Worm (Caenorhabditis elegans) whole organism, early embryonic: ENCODE data around the gene odr-1.

Experiments
- B0310.2 ChIP-seq: sonication (generic microtip); optimal IDR thresholded peaks from 2 replicates; lab custom pipeline; 2016; ENCODE audit warnings: mild to moderate bottlenecking, missing genetic modification characterization, missing compliant biosample characterization
- F13C5.2 ChIP-seq: sonication (generic microtip); optimal IDR thresholded peaks from 2 replicates; lab custom pipeline; 2017; ENCODE audit warnings: mild to moderate bottlenecking, missing genetic modification characterization, inconsistent platforms, missing compliant biosample characterization
- aly-1 ChIP-seq: sonication (generic microtip); optimal IDR thresholded peaks from 2 replicates; lab custom pipeline; 2016; ENCODE audit warnings: missing genetic modification characterization, missing compliant biosample characterization
- ama-1 ChIP-seq: fragments of 150-350 bp; optimal IDR thresholded peaks from 2 replicates; lab custom pipeline; 2014
- ceh-13 ChIP-seq: fragments of 200-800 bp; sonication (Bioruptor generic); optimal IDR thresholded peaks from 2 replicates; lab custom pipeline; 2018; ENCODE audit warnings: mild to moderate bottlenecking, missing genetic modification characterization, missing compliant biosample characterization
- ceh-36 ChIP-seq: sonication (generic microtip); optimal IDR thresholded peaks from 2 replicates; lab custom pipeline; 2016; ENCODE audit warnings: missing genetic modification characterization, inconsistent platforms, missing compliant biosample characterization
- ets-7 ChIP-seq: sonication (generic microtip); optimal IDR thresholded peaks from 2 replicates; lab custom pipeline; 2016; ENCODE audit warnings: missing genotype, missing genetic modification characterization, missing compliant biosample characterization
- flt-1 ChIP-seq: fragments of 200-800 bp; sonication (Bioruptor generic); IDR thresholded peaks from 2 replicates; pipeline ENCODE4 v1.3.6; 2022; ENCODE audit warnings: missing genetic modification characterization, missing compliant biosample characterization
- hmbx-1 ChIP-seq: sonication (generic microtip); optimal IDR thresholded peaks from 2 replicates; lab custom pipeline; 2016; ENCODE audit warnings: mild to moderate bottlenecking, missing genetic modification characterization, missing compliant biosample characterization
- hmg-4 ChIP-seq: fragments of 200-800 bp; sonication (Bioruptor generic); optimal IDR thresholded peaks from 2 replicates; lab custom pipeline; 2018; ENCODE audit warnings: mild to moderate bottlenecking, missing genetic modification characterization, missing compliant biosample characterization
- hnd-1 ChIP-seq: sonication (generic microtip); optimal IDR thresholded peaks from 2 replicates; lab custom pipeline; 2016; ENCODE audit warnings: missing genetic modification characterization, missing compliant biosample characterization
- pes-1 ChIP-seq: fragments of 200-800 bp; sonication (Bioruptor generic); IDR thresholded peaks from 2 replicates; pipeline ENCODE4 v1.3.6; 2022; ENCODE audit warnings: missing genetic modification reagents, missing genetic modification characterization, missing compliant biosample characterization
- scrt-1 ChIP-seq: fragments of 200-800 bp; sonication (Bioruptor generic); IDR thresholded peaks from 2 replicates; pipeline ENCODE4 v1.3.6; 2022; ENCODE audit warnings: missing genetic modification characterization, missing compliant biosample characterization
- sea-1 ChIP-seq: fragments of 200-800 bp; sonication (Bioruptor generic); conservative IDR thresholded peaks from 2 replicates; pipeline ENCODE4 v1.3.6; 2022; ENCODE audit warnings: missing genetic modification characterization, missing compliant biosample characterization
- tbx-11 ChIP-seq: fragments of 200-800 bp; sonication (Bioruptor generic); IDR thresholded peaks from 2 replicates; pipeline ENCODE4 v1.3.6; 2022; ENCODE audit warnings: missing genetic modification characterization, missing compliant biosample characterization
- tbx-37 ChIP-seq: fragments of 200-800 bp; sonication (Bioruptor generic); conservative IDR thresholded peaks from 2 replicates; pipeline ENCODE4 v1.3.6; 2022; ENCODE audit warnings: missing genetic modification reagents, missing genetic modification characterization, missing compliant biosample characterization
- tra-4 ChIP-seq: sonication (generic microtip); optimal IDR thresholded peaks from 2 replicates; lab custom pipeline; 2017; ENCODE audit warnings: missing genetic modification characterization, missing compliant biosample characterization

odr-1 gene

ce11 chrX:13550890-13551289 lies at the start of gene odr-1:
odr-1 (minus strand) TSS chrX:13550990.
- no peak for TF ChIP-seq pes-1 (GFP tag; lab: Robert Waterston, UW)
- TF ChIP-seq tbx-37 (GFP tag; lab: Robert Waterston, UW) = no peak
- TF ChIP-seq hmbx-1 (tag; lab: Kevin White, UChicago) = no peak
- TF ChIP-seq ceh-36 (tag; lab: Kevin White, UChicago) = no peak
- TF ChIP-seq hmg-4 (GFP tag; lab: Kevin White, UChicago) = no peak
- no peak for TF ChIP-seq ets-7 (tag; lab: Kevin White, UChicago)
- TF ChIP-seq sea-1 = no peak
- no peak for TF ChIP-seq ceh-13 (GFP tag; lab: Kevin White, UChicago)
- no peak for TF ChIP-seq scrt-1
- no peak for TF ChIP-seq tra-4 (tag; lab: Kevin White, UChicago)
- no peak for TF ChIP-seq ama-1 (lab: Kevin White, UChicago)
- no peak for TF ChIP-seq aly-1
- no peak for TF ChIP-seq B0310.2 (tag; lab: Kevin White, UChicago)
- no peak for TF ChIP-seq hnd-1
- TF ChIP-seq tbx-11 (GFP tag; lab: Robert Waterston, UW) = no peak
- no peak for TF ChIP-seq flt-1 (GFP tag; lab: Robert Waterston, UW)

ce11 chrX:13600136-13600535 lies 49.3 kb upstream of the odr-1 start, which contains the start of gene F54B11.7:
F54B11.7 (plus strand) TSS chrX:13600436.
- no peak for TF ChIP-seq tbx-11 (GFP tag; lab: Robert Waterston, UW)
- TF ChIP-seq ceh-13 (GFP tag; lab: Kevin White, UChicago) = no peak
- no peak for TF ChIP-seq tbx-37 (GFP tag; lab: Robert Waterston, UW)
- TF ChIP-seq ets-7 (tag; lab: Kevin White, UChicago) = no peak
- TF ChIP-seq flt-1 (GFP tag; lab: Robert Waterston, UW) = no peak
- no peak for TF ChIP-seq hmg-4 (GFP tag; lab: Kevin White, UChicago)
- TF ChIP-seq ceh-36 (tag; lab: Kevin White, UChicago) = no peak

ce11 chrX:13598021-13598499 lies 47.3 kb upstream of the odr-1 start, which contains the start of gene bra-1:
bra-1 (plus strand) TSS chrX:13598449.
- no peak for TF ChIP-seq B0310.2 (tag; lab: Kevin White, UChicago)
- 0 out of 2 replicates have a peak, but pooled peaks have one; percentile 28 for TF ChIP-seq tbx-37 (GFP tag; lab: Robert Waterston, UW)
- peak; percentile 43 for TF ChIP-seq ceh-36 (tag; lab: Kevin White, UChicago)
- TF ChIP-seq ets-7 (tag; lab: Kevin White, UChicago) = no peak
- peak; percentile 77 for TF ChIP-seq F13C5.2 (tag; lab: Kevin White, UChicago)
- TF ChIP-seq hnd-1 = no peak
- no peak for TF ChIP-seq ama-1 (lab: Kevin White, UChicago)
- TF ChIP-seq hmg-4 (GFP tag; lab: Kevin White, UChicago) = peak; percentile 36
- TF ChIP-seq scrt-1 = no peak

ce11 chrX:13596003-13596767 lies 45.4 kb upstream of the odr-1 start, which contains the start of gene F54B11.5:
F54B11.5 (minus strand) TSS chrX:13596068.
- no peak for TF ChIP-seq hmbx-1 (tag; lab: Kevin White, UChicago)
- no peak for TF ChIP-seq tbx-37 (GFP tag; lab: Robert Waterston, UW)
- peak; percentile 36 for TF ChIP-seq F13C5.2 (tag; lab: Kevin White, UChicago)
- no peak for TF ChIP-seq ets-7 (tag; lab: Kevin White, UChicago)

- TF ChIP-seq sea-1 = no peak
- TF ChIP-seq ama-1 (lab: Kevin White, UChicago) = no peak
- TF ChIP-seq ceh-36 (tag; lab: Kevin White, UChicago) = no peak
- no peak for TF ChIP-seq scrt-1
- TF ChIP-seq hmg-4 (GFP tag; lab: Kevin White, UChicago) = no peak
- no peak for TF ChIP-seq hmbx-1 (tag; lab: Kevin White, UChicago)
- TF ChIP-seq tbx-11 (GFP tag; lab: Robert Waterston, UW) = no peak
- no peak for TF ChIP-seq ets-7 (tag; lab: Kevin White, UChicago)
- TF ChIP-seq F13C5.2 (tag; lab: Kevin White, UChicago) = no peak
- no peak for TF ChIP-seq B0310.2 (tag; lab: Kevin White, UChicago)
- TF ChIP-seq tra-4 (tag; lab: Kevin White, UChicago) = no peak
- no peak for TF ChIP-seq aly-1
- no peak for TF ChIP-seq pes-1 (GFP tag; lab: Robert Waterston, UW)
- no peak for TF ChIP-seq flt-1 (GFP tag; lab: Robert Waterston, UW)
- no peak for TF ChIP-seq tbx-37 (GFP tag; lab: Robert Waterston, UW)
- no peak for TF ChIP-seq ceh-13 (GFP tag; lab: Kevin White, UChicago)
- no peak for TF ChIP-seq hnd-1
Observed at ce11 chrX:13592367-13592766, 41.6 kb upstream of the odr-1 start, which contains the start of gene F54B11.4. F54B11.4 (plus strand) TSS chrX:13592667.

- no peak for TF ChIP-seq ama-1 (lab: Kevin White, UChicago)
- TF ChIP-seq scrt-1 = 0 out of 2 replicates have a peak, but pooled peaks have one; percentile 7
- TF ChIP-seq tra-4 (tag; lab: Kevin White, UChicago) = no peak
- no peak for TF ChIP-seq hmg-4 (GFP tag; lab: Kevin White, UChicago)
- TF ChIP-seq tbx-11 (GFP tag; lab: Robert Waterston, UW) = no peak
- no peak for TF ChIP-seq tbx-37 (GFP tag; lab: Robert Waterston, UW)
- no peak for TF ChIP-seq flt-1 (GFP tag; lab: Robert Waterston, UW)
- no peak for TF ChIP-seq ceh-13 (GFP tag; lab: Kevin White, UChicago)
- no peak for TF ChIP-seq hmbx-1 (tag; lab: Kevin White, UChicago)
- no peak for TF ChIP-seq B0310.2 (tag; lab: Kevin White, UChicago)
- peak; percentile 49 for TF ChIP-seq aly-1
- TF ChIP-seq F13C5.2 (tag; lab: Kevin White, UChicago) = no peak
- TF ChIP-seq ets-7 (tag; lab: Kevin White, UChicago) = no peak
- TF ChIP-seq hnd-1 = no peak
- no peak for TF ChIP-seq ceh-36 (tag; lab: Kevin White, UChicago)
- TF ChIP-seq sea-1 = no peak
- no peak for TF ChIP-seq pes-1 (GFP tag; lab: Robert Waterston, UW)
Observed at ce11 chrX:13591953-13592352, 41.2 kb upstream of the odr-1 start.
